Worm (Caenorhabditis elegans): ENCODE measurements around the gene nhx-9.

nhx-9 gene

ce11 chrIV:11938554-11938953 is 7.9 kb downstream of the nhx-9 start:
- TF ChIP-seq zip-8 (tag; optimal IDR thresholded peaks at IDR 0.05) (no peak), ces-1 (GFP tag; optimal IDR thresholded peaks at IDR 0.05) (no peak), M03D4.4 (tag; optimal IDR thresholded peaks at IDR 0.05) (no peak)

DNA sequence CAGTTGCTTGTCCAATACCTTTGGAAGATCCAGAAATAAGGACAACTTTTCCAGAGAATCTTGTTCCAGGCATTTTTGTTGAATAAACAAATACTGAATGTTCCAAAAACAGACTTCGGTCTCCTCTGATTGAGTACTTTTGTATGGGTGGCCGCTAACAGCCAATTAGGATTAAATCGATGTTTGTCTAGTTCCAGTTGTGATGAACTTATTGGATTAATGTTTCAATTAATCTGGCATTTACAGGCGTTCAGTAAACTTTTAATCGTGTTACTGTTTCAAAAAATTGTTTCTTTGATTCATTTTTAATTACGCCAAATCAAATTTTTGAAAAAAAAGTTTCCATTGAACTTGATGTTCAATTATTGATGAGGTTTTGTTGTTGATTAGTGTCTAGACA is 11.6 kb downstream of the nhx-9 start, which contains the start of gene ZK829.1:
Gene ZK829.1, minus strand, starts transcription at position 101 of the 400 bp plus-strand sequence.
- no peak for TF ChIP-seq elt-3 (tag; optimal IDR thresholded peaks at IDR 0.05)
- no peak for TF ChIP-seq elt-1 (tag; optimal IDR thresholded peaks at IDR 0.05; ENCODE audit: borderline replicate concordance, insufficient read depth)
- TF ChIP-seq cnd-1 (tag; optimal IDR thresholded peaks at IDR 0.05), result no peak
- no peak for TF ChIP-seq unc-62 (GFP tag; optimal IDR thresholded peaks at IDR 0.05)
- no peak for TF ChIP-seq ces-1 (GFP tag; optimal IDR thresholded peaks at IDR 0.05)
- no peak for TF ChIP-seq nhr-2 (tag; optimal IDR thresholded peaks at IDR 0.05)
- no peak for TF ChIP-seq tbx-8 (GFP tag; optimal IDR thresholded peaks at IDR 0.05)
- TF ChIP-seq pha-4 (tag; optimal IDR thresholded peaks at IDR 0.05), result no peak
- no peak for TF ChIP-seq lin-32 (GFP tag; optimal IDR thresholded peaks at IDR 0.05)

- TF ChIP-seq flh-1 (GFP tag; optimal IDR thresholded peaks at IDR 0.05), result no peak
- TF ChIP-seq mab-5 (tag; optimal IDR thresholded peaks at IDR 0.05), result no peak
These were observed 14.9 kb downstream of the nhx-9 start, which contains the start of gene ZK829.3 for ce11 chrIV:11945621-11946020. Gene ZK829.3, minus strand, starts transcription at chrIV:11945721.

DNA sequence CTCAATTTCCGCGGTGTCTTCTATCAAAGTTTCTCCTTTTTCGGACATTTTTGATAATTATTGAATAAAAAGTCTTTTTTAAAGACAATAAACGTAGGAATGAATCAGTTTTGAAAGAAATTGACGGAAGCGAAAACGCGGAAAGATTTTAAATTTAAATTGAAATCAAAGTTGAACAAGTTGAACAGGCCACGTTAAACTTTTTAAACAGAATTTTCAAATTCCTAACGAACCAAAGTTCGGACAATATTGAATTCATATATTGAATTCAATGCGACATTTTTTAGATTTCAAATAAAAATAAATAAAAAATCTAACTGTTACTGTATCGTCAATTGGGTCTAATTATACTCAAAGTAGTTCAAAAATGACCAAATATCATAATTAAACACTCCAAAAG is 19.0 kb downstream of the nhx-9 start, which contains the start of gene hdl-1:
Gene hdl-1, minus strand, starts transcription at position 101 of the 400 bp plus-strand sequence.
- TF ChIP-seq unc-39 (tag; optimal IDR thresholded peaks at IDR 0.05), result no peak
- TF ChIP-seq nhr-28 (tag; optimal IDR thresholded peaks at IDR 0.05), result no peak
- TF ChIP-seq cnd-1 (tag; optimal IDR thresholded peaks at IDR 0.05), result no peak
- TF ChIP-seq nhr-76 (tag; optimal IDR thresholded peaks at IDR 0.05), result no peak
- no peak for TF ChIP-seq ceh-83 (GFP tag; optimal IDR thresholded peaks at IDR 0.05)
- no peak for TF ChIP-seq M03D4.4 (tag; optimal IDR thresholded peaks at IDR 0.05)
- no peak for TF ChIP-seq nhr-12 (tag; optimal IDR thresholded peaks at IDR 0.05)
- TF ChIP-seq flh-1 (GFP tag; optimal IDR thresholded peaks at IDR 0.05), result no peak
- no peak for TF ChIP-seq ham-2 (GFP tag; optimal IDR thresholded peaks at IDR 0.05)
- TF ChIP-seq lsy-2 (tag; optimal IDR thresholded peaks at IDR 0.05), result no peak
- TF ChIP-seq hlh-1 (tag; optimal IDR thresholded peaks at IDR 0.05), result no peak

- TF ChIP-seq lsy-2 (tag; optimal IDR thresholded peaks at IDR 0.05) (no peak), M03D4.4 (tag; optimal IDR thresholded peaks at IDR 0.05) (no peak)
These were observed 19.6 kb downstream of the nhx-9 start, which contains the start of gene tbx-36 for ce11 chrIV:11950270-11950669. Gene tbx-36, plus strand, starts transcription at chrIV:11950570.

DNA sequence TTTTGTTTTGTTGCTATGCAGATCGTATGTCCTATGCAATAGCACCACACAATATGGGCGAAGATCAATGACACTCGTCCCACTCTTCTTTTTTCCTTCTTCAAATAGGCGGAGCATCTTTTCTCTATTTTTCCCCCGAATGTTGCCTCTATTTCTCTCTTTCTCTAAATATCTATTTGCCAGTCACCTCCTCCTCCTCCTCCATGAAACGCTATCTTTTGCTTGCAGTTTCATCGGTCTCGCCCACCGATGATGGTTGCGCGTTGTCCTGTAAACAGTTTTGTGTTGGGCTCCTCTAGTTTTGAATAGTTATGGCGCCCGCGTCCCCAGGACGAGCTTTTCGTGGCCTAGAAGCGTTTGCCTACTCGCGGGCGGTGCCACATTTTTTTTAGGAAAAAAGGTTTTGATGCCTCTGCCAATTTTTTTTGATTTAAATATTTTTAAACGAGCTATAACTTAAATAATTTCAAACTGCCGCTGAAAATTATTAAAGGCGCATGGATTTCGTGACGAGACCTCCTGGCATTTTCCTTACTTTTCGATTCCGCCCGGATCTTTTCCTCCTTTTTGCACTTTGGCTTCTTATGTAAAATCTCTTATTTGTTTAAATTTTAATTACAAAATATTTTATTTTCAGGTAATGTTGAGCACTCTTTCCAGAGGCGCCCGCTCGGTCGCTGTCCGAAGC is 22.1 kb downstream of the nhx-9 start, which contains the start of gene gdh-1:
Gene gdh-1, plus strand, starts transcription at position 638 of the 688 bp plus-strand sequence.
- TF ChIP-seq M03D4.4 (tag; optimal IDR thresholded peaks at IDR 0.05) (no peak), mep-1 (tag; optimal IDR thresholded peaks at IDR 0.05) (no peak), sem-2 (GFP tag; optimal IDR thresholded peaks at IDR 0.05) (no peak), unc-62 (GFP tag; optimal IDR thresholded peaks at IDR 0.05) (no peak)

ce11 chrIV:11955592-11955991 is 24.9 kb downstream of the nhx-9 start:
- TF ChIP-seq unc-120 (tag; optimal IDR thresholded peaks at IDR 0.05; ENCODE audit: poor library complexity, severe bottlenecking), result no peak
- no peak for TF ChIP-seq ceh-43 (GFP tag; optimal IDR thresholded peaks at IDR 0.05)
- TF ChIP-seq snpc-4 (tag; optimal IDR thresholded peaks at IDR 0.05), result no peak
- no peak for TF ChIP-seq drap-1 (GFP tag; optimal IDR thresholded peaks at IDR 0.05)
- TF ChIP-seq tbx-8 (GFP tag; optimal IDR thresholded peaks at IDR 0.05), result no peak
- TF ChIP-seq ztf-11 (tag; optimal IDR thresholded peaks at IDR 0.05), result no peak
- no peak for TF ChIP-seq lin-32 (GFP tag; optimal IDR thresholded peaks at IDR 0.05)
- no peak for TF ChIP-seq M03D4.4 (tag; optimal IDR thresholded peaks at IDR 0.05)
